Worm (Caenorhabditis elegans) whole organism, early embryonic: ENCODE data around the gene Y69E1A.8.

ENCODE experiments used
- B0310.2 ChIP-seq: sonication (generic microtip); optimal IDR thresholded peaks from 2 replicates; lab custom pipeline; 2016; ENCODE audit warnings: mild to moderate bottlenecking, missing genetic modification characterization, missing compliant biosample characterization
- F13C5.2 ChIP-seq: sonication (generic microtip); optimal IDR thresholded peaks from 2 replicates; lab custom pipeline; 2017; ENCODE audit warnings: mild to moderate bottlenecking, missing genetic modification characterization, inconsistent platforms, missing compliant biosample characterization
- ama-1 ChIP-seq: fragments of 150-350 bp; optimal IDR thresholded peaks from 2 replicates; lab custom pipeline; 2014
- ceh-36 ChIP-seq: sonication (generic microtip); optimal IDR thresholded peaks from 2 replicates; lab custom pipeline; 2016; ENCODE audit warnings: missing genetic modification characterization, inconsistent platforms, missing compliant biosample characterization
- ets-7 ChIP-seq: sonication (generic microtip); optimal IDR thresholded peaks from 2 replicates; lab custom pipeline; 2016; ENCODE audit warnings: missing genotype, missing genetic modification characterization, missing compliant biosample characterization
- flt-1 ChIP-seq: fragments of 200-800 bp; sonication (Bioruptor generic); IDR thresholded peaks from 2 replicates; pipeline ENCODE4 v1.3.6; 2022; ENCODE audit warnings: missing genetic modification characterization, missing compliant biosample characterization
- hmbx-1 ChIP-seq: sonication (generic microtip); optimal IDR thresholded peaks from 2 replicates; lab custom pipeline; 2016; ENCODE audit warnings: mild to moderate bottlenecking, missing genetic modification characterization, missing compliant biosample characterization
- hnd-1 ChIP-seq: sonication (generic microtip); optimal IDR thresholded peaks from 2 replicates; lab custom pipeline; 2016; ENCODE audit warnings: missing genetic modification characterization, missing compliant biosample characterization
- pes-1 ChIP-seq: fragments of 200-800 bp; sonication (Bioruptor generic); IDR thresholded peaks from 2 replicates; pipeline ENCODE4 v1.3.6; 2022; ENCODE audit warnings: missing genetic modification reagents, missing genetic modification characterization, missing compliant biosample characterization
- scrt-1 ChIP-seq: fragments of 200-800 bp; sonication (Bioruptor generic); IDR thresholded peaks from 2 replicates; pipeline ENCODE4 v1.3.6; 2022; ENCODE audit warnings: missing genetic modification characterization, missing compliant biosample characterization
- sea-1 ChIP-seq: fragments of 200-800 bp; sonication (Bioruptor generic); conservative IDR thresholded peaks from 2 replicates; pipeline ENCODE4 v1.3.6; 2022; ENCODE audit warnings: missing genetic modification characterization, missing compliant biosample characterization
- tbx-37 ChIP-seq: fragments of 200-800 bp; sonication (Bioruptor generic); conservative IDR thresholded peaks from 2 replicates; pipeline ENCODE4 v1.3.6; 2022; ENCODE audit warnings: missing genetic modification reagents, missing genetic modification characterization, missing compliant biosample characterization
- tra-4 ChIP-seq: sonication (generic microtip); optimal IDR thresholded peaks from 2 replicates; lab custom pipeline; 2017; ENCODE audit warnings: missing genetic modification characterization, missing compliant biosample characterization

ce11 chrIV:10980628-10981027 is 14.2 kb downstream of the Y69E1A.8 start:
- TF ChIP-seq hnd-1 (tag; lab: Kevin White, UChicago) (no peak), tbx-37 (GFP tag; lab: Robert Waterston, UW) (no peak), flt-1 (GFP tag; lab: Robert Waterston, UW) (no peak), scrt-1 (no peak), F13C5.2 (tag; lab: Kevin White, UChicago) (no peak), ama-1 (lab: Kevin White, UChicago) (no peak), ets-7 (tag; lab: Kevin White, UChicago) (no peak), pes-1 (no peak), sea-1 (GFP tag; lab: Robert Waterston, UW) (no peak), B0310.2 (tag; lab: Kevin White, UChicago) (no peak), hmbx-1 (tag; lab: Kevin White, UChicago) (no peak), tra-4 (tag; lab: Kevin White, UChicago) (no peak), ceh-36 (tag; lab: Kevin White, UChicago) (no peak)
